Worm (Caenorhabditis elegans) whole organism, L2 larva: ENCODE results near the gene hex-2.

Experiments used
- C34F6.9 ChIP-seq: fragments of 150-350 bp; optimal IDR thresholded peaks from 2 replicates; lab custom pipeline; 2014; ENCODE audit warnings: missing biosample characterization, missing genetic modification characterization
- F13H6.1 ChIP-seq: sonication (generic microtip); optimal IDR thresholded peaks from 2 replicates; lab custom pipeline; 2016; ENCODE audit warnings: missing genetic modification characterization, missing compliant biosample characterization
- R02D3.7 ChIP-seq: fragments of 150-350 bp; optimal IDR thresholded peaks from 2 replicates; lab custom pipeline; 2014; ENCODE audit warnings: missing biosample characterization, missing genetic modification characterization
- Y55F3AM.14 ChIP-seq: fragments of 200-800 bp; sonication (Bioruptor generic); optimal IDR thresholded peaks from 2 replicates; lab custom pipeline; 2018; ENCODE audit warnings: mild to moderate bottlenecking, missing genetic modification characterization, missing compliant biosample characterization
- ZK546.5 ChIP-seq: sonication (generic microtip); optimal IDR thresholded peaks from 2 replicates; lab custom pipeline; 2017; ENCODE audit warnings: missing biosample characterization, missing genetic modification characterization
- alr-1 ChIP-seq: fragments of 150-350 bp; optimal IDR thresholded peaks from 2 replicates; lab custom pipeline; 2014; ENCODE audit warnings: missing biosample characterization, missing genetic modification characterization
- ama-1 ChIP-seq: fragments of 150-350 bp; optimal IDR thresholded peaks from 2 replicates; lab custom pipeline; 2018; ENCODE audit warnings: inconsistent platforms
- blmp-1 ChIP-seq: sonication (generic microtip); optimal IDR thresholded peaks from 2 replicates; lab custom pipeline; 2017; ENCODE audit warnings: missing genetic modification characterization, mild to moderate bottlenecking, missing compliant biosample characterization, antibody characterized with exemption, moderate library complexity; ENCODE audit not compliant: insufficient read depth
- ceh-16 ChIP-seq: fragments of 150-350 bp; optimal IDR thresholded peaks from 2 replicates; lab custom pipeline; 2014; ENCODE audit warnings: missing biosample characterization, missing genetic modification characterization
- ceh-82 ChIP-seq: fragments of 150-350 bp; optimal IDR thresholded peaks from 2 replicates; lab custom pipeline; 2014; ENCODE audit warnings: missing biosample characterization, missing genetic modification characterization
- crh-2 ChIP-seq: sonication (generic microtip); optimal IDR thresholded peaks from 2 replicates; lab custom pipeline; 2017; ENCODE audit warnings: missing biosample characterization, missing genetic modification characterization
- dmd-4 ChIP-seq: sonication (generic microtip); optimal IDR thresholded peaks from 2 replicates; lab custom pipeline; 2017; ENCODE audit warnings: missing biosample characterization, missing genetic modification characterization
- egl-27 ChIP-seq: sonication (generic microtip); optimal IDR thresholded peaks from 3 replicates; lab custom pipeline; 2017; ENCODE audit warnings: missing biosample characterization, missing genetic modification reagents, missing genetic modification characterization
- elt-1 ChIP-seq: fragments of 150-350 bp; optimal IDR thresholded peaks from 2 replicates; lab custom pipeline; 2014; ENCODE audit warnings: missing biosample characterization, missing genetic modification characterization
- elt-3 ChIP-seq: sonication (generic microtip); optimal IDR thresholded peaks from 2 replicates; lab custom pipeline; 2017; ENCODE audit warnings: missing biosample characterization, missing genetic modification characterization
- fos-1 ChIP-seq: fragments of 150-350 bp; optimal IDR thresholded peaks from 2 replicates; lab custom pipeline; 2014; ENCODE audit warnings: missing biosample characterization, missing genetic modification characterization
- gmeb-1 ChIP-seq: fragments of 150-350 bp; optimal IDR thresholded peaks from 2 replicates; lab custom pipeline; 2014; ENCODE audit warnings: missing biosample characterization, missing genetic modification characterization
- lin-13 ChIP-seq: fragments of 150-350 bp; optimal IDR thresholded peaks from 2 replicates; lab custom pipeline; 2014; ENCODE audit warnings: missing biosample characterization, missing genetic modification reagents, missing genetic modification characterization
- lin-39 ChIP-seq: fragments of 150-350 bp; optimal IDR thresholded peaks from 2 replicates; lab custom pipeline; 2014; ENCODE audit warnings: missing biosample characterization, missing genetic modification reagents, missing genetic modification characterization
- lsy-2 ChIP-seq, 2 experiments: fragments of 150-350 bp in 1 of 2; sonication (generic microtip) in 1 of 2; optimal IDR thresholded peaks; 2 replicates each; lab custom pipeline; 2014 to 2017; ENCODE audit warnings: missing biosample characterization in 2 of 2, missing genetic modification characterization in 2 of 2
- mab-5 ChIP-seq: fragments of 150-350 bp; optimal IDR thresholded peaks from 2 replicates; lab custom pipeline; 2014; ENCODE audit warnings: missing biosample characterization, missing genetic modification characterization
- mbf-1 ChIP-seq: sonication (generic microtip); optimal IDR thresholded peaks from 2 replicates; lab custom pipeline; 2017; ENCODE audit warnings: missing biosample characterization, missing genetic modification characterization
- mdl-1 ChIP-seq, 2 experiments: fragments of 150-350 bp in 1 of 2; sonication (generic microtip) in 1 of 2; optimal IDR thresholded peaks; 2 replicates each; lab custom pipeline; 2017; ENCODE audit warnings: missing biosample characterization in 2 of 2, missing genetic modification characterization in 2 of 2
- nhr-10 ChIP-seq: sonication (generic microtip); optimal IDR thresholded peaks from 2 replicates; lab custom pipeline; 2017; ENCODE audit warnings: missing biosample characterization, missing genetic modification characterization
- nhr-11 ChIP-seq: fragments of 150-350 bp; optimal IDR thresholded peaks from 2 replicates; lab custom pipeline; 2014; ENCODE audit warnings: missing biosample characterization, missing genetic modification characterization
- nhr-129 ChIP-seq: fragments of 150-350 bp; optimal IDR thresholded peaks from 2 replicates; lab custom pipeline; 2014; ENCODE audit warnings: missing biosample characterization, missing genetic modification characterization
- nhr-21 ChIP-seq: fragments of 150-350 bp; optimal IDR thresholded peaks from 2 replicates; lab custom pipeline; 2014; ENCODE audit warnings: missing biosample characterization, missing genetic modification characterization
- nhr-23 ChIP-seq: fragments of 150-350 bp; optimal IDR thresholded peaks from 2 replicates; lab custom pipeline; 2014; ENCODE audit warnings: missing biosample characterization, missing genetic modification reagents, missing genetic modification characterization
- nhr-25 ChIP-seq: fragments of 150-350 bp; sonication (generic microtip); optimal IDR thresholded peaks from 3 replicates; lab custom pipeline; 2014; ENCODE audit warnings: missing biosample characterization, missing genetic modification characterization
- nhr-6 ChIP-seq: fragments of 150-350 bp; optimal IDR thresholded peaks from 2 replicates; lab custom pipeline; 2014; ENCODE audit warnings: missing biosample characterization, missing genetic modification characterization
- peb-1 ChIP-seq: fragments of 150-350 bp; optimal IDR thresholded peaks from 2 replicates; lab custom pipeline; 2014; ENCODE audit warnings: missing biosample characterization, missing genetic modification characterization
- sem-4 ChIP-seq: fragments of 150-350 bp; optimal IDR thresholded peaks from 2 replicates; lab custom pipeline; 2014; ENCODE audit warnings: missing biosample characterization, missing genetic modification reagents, missing genetic modification characterization
- skn-1 ChIP-seq: sonication (generic microtip); optimal IDR thresholded peaks from 2 replicates; lab custom pipeline; 2017; ENCODE audit warnings: missing biosample characterization, missing genetic modification characterization
- sma-3 ChIP-seq: sonication (generic microtip); optimal IDR thresholded peaks from 2 replicates; lab custom pipeline; 2016; ENCODE audit warnings: missing genetic modification reagents, missing genetic modification characterization, missing compliant biosample characterization
- sma-9 ChIP-seq, 2 experiments: fragments of 150-350 bp in 1 of 2; sonication (generic microtip) in 1 of 2; optimal IDR thresholded peaks; 2 replicates each; lab custom pipeline; 2014 to 2016; ENCODE audit warnings: missing genetic modification characterization in 2 of 2, mild to moderate bottlenecking in 1 of 2, missing biosample characterization in 1 of 2, missing compliant biosample characterization in 1 of 2, missing genetic modification reagents in 1 of 2, moderate library complexity in 1 of 2
- snpc-4 ChIP-seq: fragments of 150-350 bp; optimal IDR thresholded peaks from 2 replicates; lab custom pipeline; 2014; ENCODE audit warnings: missing biosample characterization, missing genetic modification characterization
- unc-39 ChIP-seq: fragments of 150-350 bp; optimal IDR thresholded peaks from 2 replicates; lab custom pipeline; 2014; ENCODE audit warnings: missing biosample characterization, missing genetic modification characterization
- unc-55 ChIP-seq: fragments of 150-350 bp; sonication (generic microtip); optimal IDR thresholded peaks from 3 replicates; lab custom pipeline; 2014; ENCODE audit warnings: missing biosample characterization, missing genetic modification reagents, missing genetic modification characterization
- unc-62 ChIP-seq: fragments of 150-350 bp; optimal IDR thresholded peaks from 2 replicates; lab custom pipeline; 2014; ENCODE audit warnings: missing biosample characterization, missing genetic modification reagents, missing genetic modification characterization
- zag-1 ChIP-seq: fragments of 150-350 bp; optimal IDR thresholded peaks from 2 replicates; lab custom pipeline; 2014; ENCODE audit warnings: missing biosample characterization, missing genetic modification characterization
- ztf-1 ChIP-seq: fragments of 200-800 bp; sonication (Bioruptor generic); conservative IDR thresholded peaks from 2 replicates; pipeline ENCODE4 v1.3.6; 2022; ENCODE audit warnings: missing genetic modification characterization, missing compliant biosample characterization
- ztf-11 ChIP-seq: sonication (generic microtip); optimal IDR thresholded peaks from 2 replicates; lab custom pipeline; 2017; ENCODE audit warnings: missing biosample characterization, missing genetic modification characterization
- ztf-4 ChIP-seq: fragments of 150-350 bp; optimal IDR thresholded peaks from 2 replicates; lab custom pipeline; 2014; ENCODE audit warnings: missing biosample characterization, missing genetic modification characterization

The hex-2 gene

DNA sequence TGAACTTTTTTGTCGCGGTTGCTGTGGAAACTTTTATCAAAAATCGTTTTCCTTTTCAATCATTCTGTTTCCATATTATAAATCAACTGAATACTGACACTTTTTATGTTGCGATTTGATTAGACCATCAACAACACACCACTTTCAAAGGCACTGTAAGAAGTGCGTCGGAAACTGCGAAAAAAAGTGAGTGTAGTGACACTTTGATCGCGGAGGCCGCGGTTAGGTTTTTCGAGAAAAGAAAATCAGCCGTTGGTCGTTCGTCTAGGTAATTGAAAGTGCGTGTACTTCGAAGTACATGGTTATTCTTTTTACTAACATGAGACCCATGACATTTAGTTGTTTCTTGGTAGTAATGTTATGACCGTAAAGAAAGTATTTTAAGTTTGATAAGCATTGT, 41.4 kb downstream of the hex-2 start:
- no peak for TF ChIP-seq dmd-4 (tag; lab: Kevin White, UChicago)
- no peak for TF ChIP-seq sma-9 (GFP tag; optimal IDR thresholded peaks at IDR 0.05; lab: Kevin White, UChicago)
- TF ChIP-seq sma-9 (tag; optimal IDR thresholded peaks at IDR 0.05; lab: Kevin White, UChicago): no peak
- no peak for TF ChIP-seq peb-1 (tag; lab: Kevin White, UChicago)
- no peak for TF ChIP-seq unc-62 (GFP tag; lab: Kevin White, UChicago)
- no peak for TF ChIP-seq mdl-1 (tag; optimal IDR thresholded peaks at IDR 0.05; lab: Kevin White, UChicago)
- peak; percentile 16 for TF ChIP-seq nhr-129
- no peak for TF ChIP-seq unc-39 (tag; lab: Kevin White, UChicago)
- TF ChIP-seq blmp-1 (tag; lab: Kevin White, UChicago): peak; percentile 46
- TF ChIP-seq fos-1 (tag; lab: Kevin White, UChicago): no peak
- TF ChIP-seq ztf-4: no peak
- no peak for TF ChIP-seq C34F6.9 (tag; lab: Kevin White, UChicago)
- no peak for TF ChIP-seq ceh-82 (tag; lab: Kevin White, UChicago)
- no peak for TF ChIP-seq ceh-16
- TF ChIP-seq ztf-1 (GFP tag; lab: Robert Waterston, UW): no peak

DNA sequence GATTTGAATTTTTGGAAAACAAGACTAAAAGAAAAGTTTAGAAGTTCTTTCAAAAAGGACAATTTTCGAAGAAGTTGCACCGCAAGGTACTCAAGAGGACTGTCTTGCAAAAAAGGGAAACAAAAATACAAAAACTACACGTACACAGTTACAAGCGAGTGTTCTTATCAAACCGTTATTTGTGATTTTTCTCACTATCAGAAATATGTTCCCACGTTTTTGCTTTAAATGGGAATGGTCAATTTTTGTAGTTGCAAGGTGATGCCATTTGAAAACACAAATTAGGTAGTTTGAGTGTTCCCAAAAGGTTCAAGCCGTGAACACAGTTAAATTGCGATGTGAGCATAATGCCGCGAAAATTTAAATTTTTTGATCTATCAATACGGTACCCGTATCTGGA, 41.9 kb downstream of the hex-2 start:
- TF ChIP-seq C34F6.9 (tag; lab: Kevin White, UChicago) (no peak), elt-3 (tag; lab: Kevin White, UChicago) (no peak), nhr-10 (tag; lab: Kevin White, UChicago) (no peak), snpc-4 (no peak), sem-4 (tag; lab: Kevin White, UChicago) (no peak), fos-1 (tag; lab: Kevin White, UChicago) (peak; percentile 38)

ce11 chrV:5697581-5697980, 43.3 kb downstream of the hex-2 start:
- TF ChIP-seq unc-39 (tag; lab: Kevin White, UChicago): no peak
- no peak for TF ChIP-seq ztf-11 (tag; lab: Kevin White, UChicago)
- TF ChIP-seq F13H6.1: no peak
- TF ChIP-seq crh-2 (tag; lab: Kevin White, UChicago): no peak
- TF ChIP-seq Y55F3AM.14 (GFP tag; lab: Kevin White, UChicago): peak; percentile 0
- TF ChIP-seq mbf-1 (tag; lab: Kevin White, UChicago): no peak
- TF ChIP-seq lin-13: no peak
- TF ChIP-seq egl-27: peak; percentile 38
- no peak for TF ChIP-seq ztf-1 (GFP tag; lab: Robert Waterston, UW)
- TF ChIP-seq mab-5 (tag; lab: Kevin White, UChicago): no peak
- peak; percentile 23 for TF ChIP-seq nhr-21 (tag; lab: Kevin White, UChicago)
- TF ChIP-seq nhr-11: no peak
- no peak for TF ChIP-seq R02D3.7 (tag; lab: Kevin White, UChicago)
- TF ChIP-seq lsy-2 (tag; optimal IDR thresholded peaks at IDR 0.05; lab: Kevin White, UChicago): no peak
- TF ChIP-seq blmp-1 (tag; lab: Kevin White, UChicago): no peak
- TF ChIP-seq ceh-16: no peak
- TF ChIP-seq dmd-4 (tag; lab: Kevin White, UChicago): no peak
- TF ChIP-seq nhr-129: peak; percentile 4
- no peak for TF ChIP-seq sem-4 (tag; lab: Kevin White, UChicago)
- TF ChIP-seq skn-1 (tag; lab: Kevin White, UChicago): no peak
- TF ChIP-seq ama-1 (lab: Kevin White, UChicago): no peak
- no peak for TF ChIP-seq elt-1
- TF ChIP-seq gmeb-1 (tag; lab: Kevin White, UChicago): no peak
- TF ChIP-seq ztf-4: no peak
- no peak for TF ChIP-seq nhr-25 (tag; lab: Kevin White, UChicago)
- peak in 1 of 2 experiments; percentile 13 for TF ChIP-seq mdl-1 (tag; optimal IDR thresholded peaks at IDR 0.05; lab: Kevin White, UChicago)
- peak; percentile 31 for TF ChIP-seq sma-3 (GFP tag; lab: Kevin White, UChicago)
- TF ChIP-seq sma-9 (GFP tag; optimal IDR thresholded peaks at IDR 0.05; lab: Kevin White, UChicago): no peak
- TF ChIP-seq sma-9 (tag; optimal IDR thresholded peaks at IDR 0.05; lab: Kevin White, UChicago): no peak
- TF ChIP-seq nhr-23: no peak
- no peak for TF ChIP-seq ZK546.5
- no peak for TF ChIP-seq nhr-6
- no peak for TF ChIP-seq elt-3 (tag; lab: Kevin White, UChicago)
- no peak for TF ChIP-seq nhr-10 (tag; lab: Kevin White, UChicago)
- TF ChIP-seq lin-39: no peak
- no peak for TF ChIP-seq peb-1 (tag; lab: Kevin White, UChicago)
- TF ChIP-seq snpc-4: no peak
- no peak for TF ChIP-seq fos-1 (tag; lab: Kevin White, UChicago)
- TF ChIP-seq zag-1 (tag; lab: Kevin White, UChicago): no peak
- TF ChIP-seq unc-55: no peak
- no peak for TF ChIP-seq alr-1 (tag; lab: Kevin White, UChicago)
